Worm (Caenorhabditis elegans) whole organism, young adult: ENCODE results near the gene F55F10.1.

Experiments
- B0035.1 ChIP-seq: sonication (generic microtip); optimal IDR thresholded peaks from 2 replicates; lab custom pipeline; 2016; ENCODE audit warnings: missing genetic modification characterization, mild to moderate bottlenecking, missing compliant biosample characterization, missing genotype, missing genetic modification reagents
- C06A6.2 ChIP-seq: fragments of 200-800 bp; sonication (Bioruptor generic); conservative IDR thresholded peaks from 2 replicates; pipeline ENCODE4 v1.3.6; 2022; ENCODE audit warnings: missing genetic modification characterization, missing compliant biosample characterization
- F37B4.10 ChIP-seq: fragments of 200-800 bp; sonication (Bioruptor generic); IDR thresholded peaks from 2 replicates; pipeline ENCODE4 v1.3.6; 2022; ENCODE audit warnings: missing genetic modification characterization, missing compliant biosample characterization
- F39B2.1 ChIP-seq: fragments of 200-800 bp; sonication (Bioruptor generic); IDR thresholded peaks from 2 replicates; pipeline ENCODE4 v1.3.6; 2022; ENCODE audit warnings: missing genetic modification reagents, missing genetic modification characterization, missing compliant biosample characterization
- F52B5.7 ChIP-seq: sonication (generic microtip); optimal IDR thresholded peaks from 2 replicates; lab custom pipeline; 2016; ENCODE audit warnings: mild to moderate bottlenecking, missing genetic modification characterization, missing compliant biosample characterization
- F55B11.4 ChIP-seq: sonication (generic microtip); optimal IDR thresholded peaks from 2 replicates; lab custom pipeline; 2016; ENCODE audit warnings: missing compliant biosample characterization, missing genetic modification characterization, borderline replicate concordance; ENCODE audit not compliant: insufficient read depth
- K11D2.4 ChIP-seq: fragments of 200-800 bp; sonication (Bioruptor generic); IDR thresholded peaks from 2 replicates; pipeline ENCODE4 v1.3.6; 2022; ENCODE audit warnings: missing genetic modification reagents, missing genetic modification characterization, missing compliant biosample characterization
- T26A5.8 ChIP-seq: sonication (generic microtip); optimal IDR thresholded peaks from 2 replicates; lab custom pipeline; 2016; ENCODE audit warnings: missing genetic modification characterization, missing compliant biosample characterization
- Y53G8AR.9 ChIP-seq: fragments of 200-800 bp; sonication (Bioruptor generic); conservative IDR thresholded peaks from 2 replicates; pipeline ENCODE4 v1.3.6; 2022; ENCODE audit warnings: missing genetic modification reagents, missing genetic modification characterization, missing compliant biosample characterization
- Y56A3A.18 ChIP-seq: fragments of 200-800 bp; sonication (Bioruptor generic); IDR thresholded peaks from 2 replicates; pipeline ENCODE4 v1.3.6; 2022; ENCODE audit warnings: missing genetic modification reagents, missing genetic modification characterization, missing compliant biosample characterization
- Y95B8A.8 ChIP-seq: fragments of 200-800 bp; sonication (Bioruptor generic); IDR thresholded peaks from 2 replicates; pipeline ENCODE4 v1.3.6; 2022; ENCODE audit warnings: missing genetic modification reagents, missing genetic modification characterization, missing compliant biosample characterization
- ZK185.1 ChIP-seq: sonication (generic microtip); optimal IDR thresholded peaks from 2 replicates; lab custom pipeline; 2016; ENCODE audit warnings: mild to moderate bottlenecking, missing genetic modification characterization, missing compliant biosample characterization; ENCODE audit not compliant: poor library complexity, severe bottlenecking
- ama-1 ChIP-seq, 3 experiments: fragments of 150-350 bp in 1 of 3; sonication (generic microtip) in 2 of 3; optimal IDR thresholded peaks; 2 replicates each; lab custom pipeline; 2014 to 2018; ENCODE audit warnings: missing biosample characterization in 2 of 3, missing genetic modification characterization in 2 of 3, missing genetic modification reagents in 2 of 3
- aptf-3 ChIP-seq: fragments of 200-800 bp; sonication (Bioruptor generic); IDR thresholded peaks from 2 replicates; pipeline ENCODE4 v1.3.6; 2022; ENCODE audit warnings: missing genetic modification characterization, missing compliant biosample characterization
- atf-7 ChIP-seq: sonication (generic microtip); optimal IDR thresholded peaks from 2 replicates; lab custom pipeline; 2017; ENCODE audit warnings: mild to moderate bottlenecking, missing genetic modification characterization, missing compliant biosample characterization
- attf-3 ChIP-seq: fragments of 200-800 bp; sonication (Bioruptor generic); conservative IDR thresholded peaks from 2 replicates; pipeline ENCODE4 v1.3.6; 2022; ENCODE audit warnings: missing genetic modification reagents, missing genetic modification characterization, missing compliant biosample characterization
- attf-6 ChIP-seq: fragments of 200-800 bp; sonication (Bioruptor generic); IDR thresholded peaks from 2 replicates; pipeline ENCODE4 v1.3.6; 2022; ENCODE audit warnings: missing genetic modification reagents, missing genetic modification characterization, missing compliant biosample characterization
- ccch-3 ChIP-seq: fragments of 200-800 bp; sonication (Bioruptor generic); optimal IDR thresholded peaks from 2 replicates; lab custom pipeline; 2018; ENCODE audit warnings: mild to moderate bottlenecking, missing genetic modification characterization, missing compliant biosample characterization
- ceh-27 ChIP-seq: fragments of 200-800 bp; sonication (Bioruptor generic); optimal IDR thresholded peaks from 2 replicates; lab custom pipeline; 2018; ENCODE audit warnings: mild to moderate bottlenecking, missing genetic modification characterization, moderate library complexity, missing compliant biosample characterization
- ceh-91 ChIP-seq: fragments of 200-800 bp; sonication (Bioruptor generic); IDR thresholded peaks from 2 replicates; pipeline ENCODE4 v1.3.6; 2022; ENCODE audit warnings: missing genetic modification reagents, missing genetic modification characterization, missing compliant biosample characterization
- die-1 ChIP-seq: sonication (generic microtip); optimal IDR thresholded peaks from 2 replicates; lab custom pipeline; 2016; ENCODE audit warnings: missing genotype, mild to moderate bottlenecking, missing genetic modification characterization, missing compliant biosample characterization
- dpl-1 ChIP-seq: fragments of 150-350 bp; optimal IDR thresholded peaks from 2 replicates; lab custom pipeline; 2014; ENCODE audit warnings: missing biosample characterization, missing genetic modification reagents, missing genetic modification characterization
- efl-1 ChIP-seq: fragments of 150-350 bp; optimal IDR thresholded peaks from 2 replicates; lab custom pipeline; 2014; ENCODE audit warnings: missing biosample characterization, missing genetic modification reagents, missing genetic modification characterization
- egl-18 ChIP-seq: fragments of 200-800 bp; sonication (Bioruptor generic); IDR thresholded peaks from 2 replicates; pipeline ENCODE4 v1.3.6; 2022; ENCODE audit warnings: missing genetic modification reagents, missing genetic modification characterization, missing compliant biosample characterization
- egrh-3 ChIP-seq: fragments of 200-800 bp; sonication (Bioruptor generic); IDR thresholded peaks from 2 replicates; pipeline ENCODE4 v1.3.6; 2022; ENCODE audit warnings: missing genetic modification reagents, missing genetic modification characterization, missing compliant biosample characterization
- gei-17 ChIP-seq: fragments of 200-800 bp; sonication (Bioruptor generic); optimal IDR thresholded peaks from 2 replicates; lab custom pipeline; 2018; ENCODE audit warnings: mild to moderate bottlenecking, missing genetic modification characterization, missing compliant biosample characterization
- him-1 ChIP-seq: sonication (generic microtip); optimal IDR thresholded peaks from 2 replicates; lab custom pipeline; 2016; ENCODE audit warnings: missing genotype, missing genetic modification reagents, missing genetic modification characterization, missing compliant biosample characterization
- hlh-26 ChIP-seq: fragments of 200-800 bp; sonication (Bioruptor generic); conservative IDR thresholded peaks from 2 replicates; pipeline ENCODE4 v1.3.6; 2022; ENCODE audit warnings: missing genetic modification reagents, missing genetic modification characterization, missing compliant biosample characterization
- hrde-1 ChIP-seq: sonication (generic microtip); optimal IDR thresholded peaks from 2 replicates; lab custom pipeline; 2016; ENCODE audit warnings: missing genetic modification characterization, mild to moderate bottlenecking, missing compliant biosample characterization, moderate library complexity, missing genotype, missing genetic modification reagents, borderline replicate concordance
- hsf-1 ChIP-seq: fragments of 200-800 bp; sonication (Bioruptor generic); IDR thresholded peaks from 2 replicates; pipeline ENCODE4 v1.3.6; 2022; ENCODE audit warnings: missing genetic modification reagents, missing genetic modification characterization, missing compliant biosample characterization
- lin-26 ChIP-seq: fragments of 200-800 bp; sonication (Bioruptor generic); IDR thresholded peaks from 2 replicates; pipeline ENCODE4 v1.3.6; 2022; ENCODE audit warnings: missing genetic modification reagents, missing genetic modification characterization, missing compliant biosample characterization
- lin-35 ChIP-seq, 3 experiments: fragments of 150-350 bp in 2 of 3; sonication (generic microtip) in 1 of 3; optimal IDR thresholded peaks; 2 replicates each; lab custom pipeline; 2014 to 2018; ENCODE audit warnings: missing biosample characterization in 3 of 3, missing genetic modification characterization in 3 of 3, missing genetic modification reagents in 3 of 3
- lsl-1 ChIP-seq: fragments of 200-800 bp; sonication (Bioruptor generic); optimal IDR thresholded peaks from 2 replicates; lab custom pipeline; 2018; ENCODE audit warnings: mild to moderate bottlenecking, missing genetic modification characterization, moderate library complexity, missing compliant biosample characterization
- madf-10 ChIP-seq: sonication (generic microtip); optimal IDR thresholded peaks from 2 replicates; lab custom pipeline; 2016; ENCODE audit warnings: mild to moderate bottlenecking, missing genetic modification characterization, missing compliant biosample characterization
- madf-3 ChIP-seq: fragments of 200-800 bp; sonication (Bioruptor generic); IDR thresholded peaks from 2 replicates; pipeline ENCODE4 v1.3.6; 2022; ENCODE audit warnings: missing genetic modification reagents, missing genetic modification characterization, missing compliant biosample characterization
- madf-6 ChIP-seq: fragments of 200-800 bp; sonication (Bioruptor generic); IDR thresholded peaks from 2 replicates; pipeline ENCODE4 v1.3.6; 2022; ENCODE audit warnings: missing genetic modification reagents, missing genetic modification characterization, missing compliant biosample characterization
- mcd-1 ChIP-seq: fragments of 200-800 bp; sonication (Bioruptor generic); IDR thresholded peaks from 2 replicates; pipeline ENCODE4 v1.3.6; 2022; ENCODE audit warnings: missing genetic modification reagents, missing genetic modification characterization, missing compliant biosample characterization
- nhr-90 ChIP-seq: sonication (generic microtip); optimal IDR thresholded peaks from 2 replicates; lab custom pipeline; 2016; ENCODE audit warnings: missing genotype, mild to moderate bottlenecking, missing genetic modification characterization, missing compliant biosample characterization
- pha-4 ChIP-seq: fragments of 150-350 bp; sonication (generic microtip); optimal IDR thresholded peaks from 2 replicates; lab custom pipeline; 2014; ENCODE audit warnings: missing biosample characterization, missing genetic modification reagents, missing genetic modification characterization
- rpc-1 ChIP-seq, 2 experiments: fragments of 150-350 bp in 1 of 2; sonication (generic microtip) in 1 of 2; optimal IDR thresholded peaks; 2 replicates each; lab custom pipeline; 2014 to 2018; ENCODE audit warnings: missing biosample characterization in 1 of 2, missing genetic modification characterization in 1 of 2, missing genetic modification reagents in 1 of 2, missing genotype in 1 of 2
- snpc-1.1 ChIP-seq: sonication (generic microtip); optimal IDR thresholded peaks from 2 replicates; lab custom pipeline; 2017; ENCODE audit warnings: missing genetic modification characterization, mild to moderate bottlenecking, missing compliant biosample characterization, antibody characterized with exemption, moderate library complexity, missing genotype, missing genetic modification reagents; ENCODE audit not compliant: insufficient read depth
- snpc-3.4 ChIP-seq: sonication (generic microtip); optimal IDR thresholded peaks from 2 replicates; lab custom pipeline; 2017; ENCODE audit warnings: missing genetic modification characterization, mild to moderate bottlenecking, missing compliant biosample characterization, antibody characterized with exemption, moderate library complexity, missing genotype, missing genetic modification reagents
- somi-1 ChIP-seq: fragments of 200-800 bp; sonication (Bioruptor generic); optimal IDR thresholded peaks from 2 replicates; lab custom pipeline; 2018; ENCODE audit warnings: mild to moderate bottlenecking, missing genetic modification characterization, missing compliant biosample characterization
- tbx-9 ChIP-seq: sonication (generic microtip); optimal IDR thresholded peaks from 2 replicates; lab custom pipeline; 2016; ENCODE audit warnings: borderline replicate concordance, missing genetic modification characterization, inconsistent platforms, missing compliant biosample characterization
- zfh-2 ChIP-seq: fragments of 200-800 bp; sonication (Bioruptor generic); conservative IDR thresholded peaks from 2 replicates; pipeline ENCODE4 v1.3.6; 2022; ENCODE audit warnings: missing genetic modification reagents, missing genetic modification characterization, missing compliant biosample characterization
- ztf-22 ChIP-seq: fragments of 200-800 bp; sonication (Bioruptor generic); optimal IDR thresholded peaks from 2 replicates; lab custom pipeline; 2018; ENCODE audit warnings: mild to moderate bottlenecking, missing genetic modification characterization, moderate library complexity, missing compliant biosample characterization
- ztf-26 ChIP-seq: sonication (generic microtip); optimal IDR thresholded peaks from 2 replicates; lab custom pipeline; 2017; ENCODE audit warnings: missing genetic modification characterization, missing compliant biosample characterization

The F55F10.1 gene

DNA sequence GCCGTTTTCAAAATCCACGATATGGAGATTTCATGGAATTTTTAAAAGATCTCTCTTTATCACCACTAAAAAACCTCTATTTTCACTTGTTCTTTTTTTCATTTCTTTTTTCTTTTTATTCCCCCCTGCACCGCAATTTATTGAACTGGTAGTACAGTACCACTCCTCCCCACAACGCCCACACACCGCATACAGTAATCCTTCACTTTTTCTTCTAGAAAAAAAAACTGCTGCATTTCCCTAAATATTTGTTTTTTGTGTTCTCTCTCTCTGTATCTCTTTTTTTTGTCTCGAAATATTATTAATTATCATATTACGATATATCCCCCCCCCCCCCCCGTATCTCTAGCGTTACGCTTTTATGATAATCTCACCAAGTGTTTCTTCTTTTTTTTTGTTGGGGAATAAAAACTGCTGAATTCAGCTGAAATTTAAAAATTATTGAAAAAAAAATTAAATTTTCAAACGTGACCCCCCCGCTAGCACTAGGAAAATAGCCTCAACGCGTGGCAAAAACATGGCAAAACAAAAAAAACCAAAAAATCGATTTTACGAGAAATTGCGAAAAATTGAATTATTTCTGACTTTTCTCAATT is 43.7 kb upstream of the F55F10.1 start, which contains the start of gene Y24D9B.1 (continued):
- peak; percentile 36; the same call in 1 of the 2 replicates for TF ChIP-seq lin-26 (GFP tag; lab: Robert Waterston, UW)
- TF ChIP-seq rpc-1 (optimal IDR thresholded peaks at IDR 0.05; lab: Kevin White, UChicago) = no peak
- no peak for TF ChIP-seq rpc-1 (tag; optimal IDR thresholded peaks at IDR 0.05; lab: Kevin White, UChicago)
- TF ChIP-seq K11D2.4 (GFP tag; lab: Robert Waterston, UW) = no peak
- no peak for TF ChIP-seq egl-18
- TF ChIP-seq F52B5.7 (tag; lab: Kevin White, UChicago) = no peak
- no peak for TF ChIP-seq pha-4 (tag; lab: Kevin White, UChicago)
- no peak for TF ChIP-seq gei-17 (GFP tag; lab: Kevin White, UChicago)
- no peak for TF ChIP-seq efl-1 (GFP tag; lab: Kevin White, UChicago)
- TF ChIP-seq ama-1 (optimal IDR thresholded peaks at IDR 0.05; lab: Kevin White, UChicago) = no peak
- TF ChIP-seq ama-1 (GFP tag; optimal IDR thresholded peaks at IDR 0.05; lab: Kevin White, UChicago) = no peak
- TF ChIP-seq F37B4.10 = no peak
- TF ChIP-seq snpc-3.4 (tag; lab: Kevin White, UChicago) = peak; percentile 8
- TF ChIP-seq lin-35 (GFP tag; optimal IDR thresholded peaks at IDR 0.05; lab: Kevin White, UChicago) = no peak
- TF ChIP-seq B0035.1 (tag; lab: Kevin White, UChicago) = no peak
- no peak for TF ChIP-seq dpl-1 (GFP tag; lab: Kevin White, UChicago)
- TF ChIP-seq mcd-1 (GFP tag; lab: Robert Waterston, UW) = no peak
- no peak for TF ChIP-seq ztf-26 (tag; lab: Kevin White, UChicago)
- no peak for TF ChIP-seq zfh-2
- TF ChIP-seq madf-6 (GFP tag; lab: Robert Waterston, UW) = peak; percentile 40; the same call in 1 of the 2 replicates
- no peak for TF ChIP-seq atf-7 (tag; lab: Kevin White, UChicago)
- no peak for TF ChIP-seq C06A6.2
- peak; percentile 8 for TF ChIP-seq lsl-1 (GFP tag; lab: Kevin White, UChicago)
- no peak for TF ChIP-seq Y56A3A.18 (GFP tag; lab: Robert Waterston, UW)
- no peak for TF ChIP-seq him-1 (tag; lab: Kevin White, UChicago)
- no peak for TF ChIP-seq ztf-22 (GFP tag; lab: Kevin White, UChicago)
- TF ChIP-seq F39B2.1 (GFP tag; lab: Robert Waterston, UW) = 0 out of 2 replicates have a peak, but pooled peaks have one; percentile 10
- TF ChIP-seq tbx-9 (tag; lab: Kevin White, UChicago) = no peak
- TF ChIP-seq hrde-1 (tag; lab: Kevin White, UChicago) = no peak
- TF ChIP-seq Y53G8AR.9 (GFP tag; lab: Robert Waterston, UW) = peak; percentile 70; the same call in 1 of the 2 replicates
- TF ChIP-seq ZK185.1 (tag; lab: Kevin White, UChicago) = no peak
- TF ChIP-seq hlh-26 (GFP tag; lab: Robert Waterston, UW) = no peak
- TF ChIP-seq attf-6 (GFP tag; lab: Robert Waterston, UW) = peak; percentile 65
- 0 out of 2 replicates have a peak, but pooled peaks have one; percentile 36 for TF ChIP-seq hsf-1 (GFP tag; lab: Robert Waterston, UW)
- no peak for TF ChIP-seq T26A5.8 (tag; lab: Kevin White, UChicago)
- TF ChIP-seq somi-1 = no peak
- TF ChIP-seq ceh-27 = no peak
- no peak for TF ChIP-seq madf-10
- TF ChIP-seq egrh-3 (GFP tag; lab: Robert Waterston, UW) = no peak
- no peak for TF ChIP-seq F55B11.4 (tag; lab: Kevin White, UChicago)
- 0 out of 2 replicates have a peak, but pooled peaks have one; percentile 34 for TF ChIP-seq Y95B8A.8 (GFP tag; lab: Robert Waterston, UW)
- no peak for TF ChIP-seq ceh-91
- TF ChIP-seq snpc-1.1 (tag; lab: Kevin White, UChicago) = no peak
- TF ChIP-seq die-1 (tag; lab: Kevin White, UChicago) = no peak
- no peak for TF ChIP-seq madf-3
- TF ChIP-seq ccch-3 = no peak
- no peak for TF ChIP-seq attf-3
- no peak for TF ChIP-seq aptf-3 (GFP tag; lab: Robert Waterston, UW)
- TF ChIP-seq nhr-90 (tag; lab: Kevin White, UChicago) = no peak
